Fruit fly (Drosophila melanogaster) whole organism, embryonic: Measurements from ENCODE around the gene CG14442.
A peak's percentile ranks its signal among the peaks of the same experiment; 100 is the strongest.

ENCODE experiments used
- BEAF-32 ChIP-seq: fragments of 200-800 bp; sonication (Bioruptor generic); optimal IDR thresholded peaks from 3 replicates; lab custom pipeline; 2017; ENCODE audit warnings: missing biosample characterization, missing genetic modification characterization, mild to moderate bottlenecking, moderate library complexity, missing genetic modification reagents
- CG10654 ChIP-seq: fragments of 200-800 bp; sonication (Bioruptor generic); optimal IDR thresholded peaks from 2 replicates; lab custom pipeline; 2016; ENCODE audit warnings: missing biosample characterization, missing genetic modification characterization
- CG12104 ChIP-seq: fragments of 200-800 bp; sonication (Bioruptor generic); optimal IDR thresholded peaks from 3 replicates; lab custom pipeline; 2016; ENCODE audit warnings: missing biosample characterization, missing genetic modification characterization
- CG13296 ChIP-seq: fragments of 200-800 bp; sonication (Bioruptor generic); optimal IDR thresholded peaks from 3 replicates; lab custom pipeline; 2018; ENCODE audit warnings: missing biosample characterization, mild to moderate bottlenecking, missing genetic modification characterization
- CG14965 ChIP-seq: fragments of 200-800 bp; sonication (Bioruptor generic); optimal IDR thresholded peaks from 2 replicates; lab custom pipeline; 2016; ENCODE audit warnings: missing biosample characterization, missing genetic modification characterization, borderline replicate concordance
- CG1602 ChIP-seq: fragments of 200-800 bp; sonication (Bioruptor generic); optimal IDR thresholded peaks from 3 replicates; lab custom pipeline; 2016; ENCODE audit warnings: missing biosample characterization, missing genetic modification characterization
- CG1647 ChIP-seq: fragments of 200-800 bp; sonication (Bioruptor generic); optimal IDR thresholded peaks from 3 replicates; lab custom pipeline; 2016; ENCODE audit warnings: missing biosample characterization, missing genetic modification characterization
- CG18011 ChIP-seq: fragments of 200-800 bp; sonication (Bioruptor generic); optimal IDR thresholded peaks from 2 replicates; lab custom pipeline; 2017; ENCODE audit warnings: missing biosample characterization, missing genetic modification characterization, mild to moderate bottlenecking, moderate library complexity, missing genotype
- CG31441 ChIP-seq: fragments of 200-800 bp; sonication (Bioruptor generic); IDR thresholded peaks from 2 replicates; pipeline ENCODE4 v1.3.6; 2022; ENCODE audit warnings: missing biosample characterization, missing genetic modification characterization
- CG34224 ChIP-seq: fragments of 200-800 bp; sonication (Bioruptor generic); IDR thresholded peaks from 3 replicates; pipeline ENCODE4 v1.3.6; 2022; ENCODE audit warnings: missing biosample characterization, missing genetic modification characterization; ENCODE audit not compliant: partially characterized antibody
- CG4404 ChIP-seq: fragments of 200-800 bp; sonication (Bioruptor generic); IDR thresholded peaks from 2 replicates; pipeline ENCODE4 v1.3.6; 2022; ENCODE audit warnings: missing biosample characterization, missing genetic modification characterization
- CG4617 ChIP-seq: fragments of 200-800 bp; sonication (Bioruptor generic); optimal IDR thresholded peaks from 3 replicates; lab custom pipeline; 2016; ENCODE audit warnings: missing biosample characterization, missing genetic modification characterization, borderline replicate concordance
- CG6175 ChIP-seq: fragments of 200-800 bp; sonication (Bioruptor generic); IDR thresholded peaks from 3 replicates; pipeline ENCODE4 v1.3.6; 2022; ENCODE audit warnings: missing biosample characterization, missing genetic modification characterization
- CG6813 ChIP-seq: fragments of 200-800 bp; sonication (Bioruptor generic); optimal IDR thresholded peaks from 2 replicates; lab custom pipeline; 2017; ENCODE audit warnings: missing biosample characterization, missing genetic modification characterization, mild to moderate bottlenecking, moderate library complexity, missing genetic modification reagents
- CG8089 ChIP-seq: fragments of 200-800 bp; sonication (Bioruptor generic); optimal IDR thresholded peaks from 3 replicates; lab custom pipeline; 2016; ENCODE audit warnings: missing biosample characterization, missing genetic modification characterization
- CG8281 ChIP-seq: fragments of 200-800 bp; sonication (Bioruptor generic); optimal IDR thresholded peaks from 2 replicates; lab custom pipeline; 2018; ENCODE audit warnings: missing biosample characterization, mild to moderate bottlenecking, missing genetic modification characterization, moderate library complexity
- CG8478 ChIP-seq: fragments of >200 bp; optimal IDR thresholded peaks from 2 replicates; lab custom pipeline; 2018
- CG9932 ChIP-seq: fragments of 200-800 bp; sonication (Bioruptor generic); IDR thresholded peaks from 2 replicates; pipeline ENCODE4 v1.3.6; 2022; ENCODE audit warnings: missing biosample characterization, missing genetic modification characterization
- D19A ChIP-seq: fragments of 200-800 bp; optimal IDR thresholded peaks from 3 replicates; lab custom pipeline; 2019; ENCODE audit warnings: missing biosample characterization, mild to moderate bottlenecking, missing genetic modification characterization, moderate library complexity
- Dfd ChIP-seq, 2 experiments: fragments of >200 bp; optimal IDR thresholded peaks; 2 replicates each; lab custom pipeline; 2017; ENCODE audit warnings: missing biosample characterization in 2 of 2, missing genetic modification characterization in 2 of 2
- Dip3 ChIP-seq: fragments of 200-800 bp; sonication (Bioruptor generic); optimal IDR thresholded peaks from 3 replicates; lab custom pipeline; 2016; ENCODE audit warnings: missing biosample characterization, missing genetic modification characterization
- H15 ChIP-seq: fragments of 200-800 bp; sonication (Bioruptor generic); IDR thresholded peaks from 3 replicates; pipeline ENCODE4 v1.3.6; 2022; ENCODE audit warnings: missing biosample characterization, missing genetic modification characterization
- HLHmδ ChIP-seq: fragments of 200-800 bp; sonication (Bioruptor generic); optimal IDR thresholded peaks from 2 replicates; lab custom pipeline; 2018; ENCODE audit warnings: missing biosample characterization, mild to moderate bottlenecking, missing genetic modification characterization, moderate library complexity
- HmgD ChIP-seq: fragments of 200-800 bp; sonication (Bioruptor generic); optimal IDR thresholded peaks from 3 replicates; lab custom pipeline; 2016; ENCODE audit warnings: missing biosample characterization, missing genetic modification characterization
- Hr78 ChIP-seq, 2 experiments: fragments of 200-800 bp in 1 of 2; fragments of >200 bp in 1 of 2; sonication (Bioruptor generic) in 1 of 2; optimal IDR thresholded peaks; 2 replicates each; lab custom pipeline; 2017 to 2019; ENCODE audit warnings: missing biosample characterization in 2 of 2, missing genetic modification characterization in 2 of 2, mild to moderate bottlenecking in 1 of 2, moderate library complexity in 1 of 2
- Lim3 ChIP-seq: fragments of 200-800 bp; sonication (Bioruptor generic); IDR thresholded peaks from 2 replicates; pipeline ENCODE4 v1.3.6; 2022; ENCODE audit warnings: missing biosample characterization, missing genetic modification characterization
- MTF-1 ChIP-seq: fragments of 200-800 bp; sonication (Bioruptor generic); optimal IDR thresholded peaks from 2 replicates; lab custom pipeline; 2018; ENCODE audit warnings: missing biosample characterization, mild to moderate bottlenecking, missing genetic modification characterization, borderline replicate concordance
- Mrtf ChIP-seq: fragments of 200-800 bp; sonication (Bioruptor generic); IDR thresholded peaks from 3 replicates; pipeline ENCODE4 v1.3.6; 2022; ENCODE audit warnings: missing biosample characterization, missing genetic modification characterization
- Sin3A ChIP-seq: fragments of >200 bp; optimal IDR thresholded peaks from 2 replicates; lab custom pipeline; 2018
- bigmax ChIP-seq: fragments of 200-800 bp; sonication (Bioruptor generic); optimal IDR thresholded peaks from 2 replicates; lab custom pipeline; 2018; ENCODE audit warnings: missing biosample characterization, mild to moderate bottlenecking, missing genetic modification characterization
- btn ChIP-seq: fragments of 200-800 bp; sonication (Bioruptor generic); optimal IDR thresholded peaks from 2 replicates; lab custom pipeline; 2016; ENCODE audit warnings: missing biosample characterization, missing genetic modification characterization
- chinmo ChIP-seq: fragments of 200-800 bp; sonication (Bioruptor generic); IDR thresholded peaks from 4 replicates; pipeline ENCODE4 v1.3.6; 2022; ENCODE audit warnings: missing biosample characterization, missing genetic modification characterization; ENCODE audit not compliant: partially characterized antibody
- ci ChIP-seq: fragments of 200-800 bp; sonication (Bioruptor generic); IDR thresholded peaks from 3 replicates; pipeline ENCODE4 v1.3.6; 2022; ENCODE audit warnings: missing biosample characterization, missing genetic modification characterization
- dimm ChIP-seq: fragments of 200-800 bp; sonication (Bioruptor generic); IDR thresholded peaks from 2 replicates; pipeline ENCODE4 v1.3.6; 2022; ENCODE audit warnings: missing biosample characterization, missing genetic modification characterization
- fru ChIP-seq: fragments of >200 bp; optimal IDR thresholded peaks from 2 replicates; lab custom pipeline; 2017
- her ChIP-seq: fragments of 200-800 bp; sonication (Bioruptor generic); optimal IDR thresholded peaks from 2 replicates; lab custom pipeline; 2016; ENCODE audit warnings: missing biosample characterization, missing genetic modification characterization
- kay ChIP-seq: fragments of 200-800 bp; sonication (Bioruptor generic); optimal IDR thresholded peaks from 2 replicates; lab custom pipeline; 2016; ENCODE audit warnings: missing biosample characterization, missing genetic modification characterization
- lola ChIP-seq, 3 experiments: fragments of >200 bp in 2 of 3; fragments of 200-800 bp in 1 of 3; sonication (Bioruptor generic) in 1 of 3; optimal IDR thresholded peaks; 2 replicates each; lab custom pipeline; 2017 to 2019; ENCODE audit warnings: missing biosample characterization in 3 of 3, missing genetic modification characterization in 3 of 3, mild to moderate bottlenecking in 1 of 3, moderate library complexity in 1 of 3
- lov ChIP-seq, 2 experiments: fragments of 200-800 bp in 1 of 2; fragments of >200 bp in 1 of 2; sonication (Bioruptor generic) in 1 of 2; IDR thresholded peaks in 1 of 2; optimal IDR thresholded peaks in 1 of 2; 2 replicates in 1 of 2; 3 replicates in 1 of 2; pipeline versions ENCODE4 v1.3.6 to Lab custom; 2017 to 2022; ENCODE audit warnings: missing biosample characterization in 1 of 2, missing genetic modification characterization in 1 of 2
- oc ChIP-seq: fragments of 200-800 bp; sonication (Bioruptor generic); optimal IDR thresholded peaks from 2 replicates; lab custom pipeline; 2018; ENCODE audit warnings: missing biosample characterization, mild to moderate bottlenecking, missing genetic modification characterization, moderate library complexity
- odd ChIP-seq: fragments of 200-800 bp; sonication (Bioruptor generic); optimal IDR thresholded peaks from 2 replicates; lab custom pipeline; 2017; ENCODE audit warnings: missing biosample characterization, mild to moderate bottlenecking, missing genetic modification characterization
- pum ChIP-seq: fragments of 200-800 bp; sonication (Bioruptor generic); optimal IDR thresholded peaks from 2 replicates; lab custom pipeline; 2016; ENCODE audit warnings: missing biosample characterization, missing genetic modification characterization
- repo ChIP-seq: fragments of 200-800 bp; sonication (Bioruptor generic); optimal IDR thresholded peaks from 2 replicates; lab custom pipeline; 2016; ENCODE audit warnings: missing biosample characterization, missing genetic modification characterization
- salm ChIP-seq: fragments of 200-800 bp; sonication (Bioruptor generic); optimal IDR thresholded peaks from 2 replicates; lab custom pipeline; 2018; ENCODE audit warnings: missing biosample characterization, mild to moderate bottlenecking, missing genetic modification characterization
- sc ChIP-seq, 3 experiments: fragments of >200 bp in 2 of 3; fragments of 200-800 bp in 1 of 3; sonication (Bioruptor generic) in 1 of 3; optimal IDR thresholded peaks; 2 replicates in 2 of 3; 3 replicates in 1 of 3; lab custom pipeline; 2017; ENCODE audit warnings: mild to moderate bottlenecking in 1 of 3, missing biosample characterization in 1 of 3, missing genetic modification characterization in 1 of 3, missing genetic modification reagents in 1 of 3
- sisA ChIP-seq: fragments of 200-800 bp; sonication (Bioruptor generic); IDR thresholded peaks from 2 replicates; pipeline ENCODE4 v1.3.6; 2022; ENCODE audit warnings: missing biosample characterization, missing genetic modification characterization
- tin ChIP-seq: fragments of 200-800 bp; sonication (Bioruptor generic); optimal IDR thresholded peaks from 3 replicates; lab custom pipeline; 2016; ENCODE audit warnings: missing biosample characterization, missing genetic modification characterization
- trem ChIP-seq: fragments of 200-800 bp; optimal IDR thresholded peaks from 3 replicates; lab custom pipeline; 2019; ENCODE audit warnings: missing biosample characterization, mild to moderate bottlenecking, missing genetic modification characterization, moderate library complexity
- ttk ChIP-seq: fragments of 200-800 bp; sonication (Bioruptor generic); IDR thresholded peaks from 2 replicates; pipeline ENCODE4 v2.1.2; 2022; ENCODE audit warnings: missing biosample characterization, missing genetic modification characterization

Gene CG14442

DNA sequence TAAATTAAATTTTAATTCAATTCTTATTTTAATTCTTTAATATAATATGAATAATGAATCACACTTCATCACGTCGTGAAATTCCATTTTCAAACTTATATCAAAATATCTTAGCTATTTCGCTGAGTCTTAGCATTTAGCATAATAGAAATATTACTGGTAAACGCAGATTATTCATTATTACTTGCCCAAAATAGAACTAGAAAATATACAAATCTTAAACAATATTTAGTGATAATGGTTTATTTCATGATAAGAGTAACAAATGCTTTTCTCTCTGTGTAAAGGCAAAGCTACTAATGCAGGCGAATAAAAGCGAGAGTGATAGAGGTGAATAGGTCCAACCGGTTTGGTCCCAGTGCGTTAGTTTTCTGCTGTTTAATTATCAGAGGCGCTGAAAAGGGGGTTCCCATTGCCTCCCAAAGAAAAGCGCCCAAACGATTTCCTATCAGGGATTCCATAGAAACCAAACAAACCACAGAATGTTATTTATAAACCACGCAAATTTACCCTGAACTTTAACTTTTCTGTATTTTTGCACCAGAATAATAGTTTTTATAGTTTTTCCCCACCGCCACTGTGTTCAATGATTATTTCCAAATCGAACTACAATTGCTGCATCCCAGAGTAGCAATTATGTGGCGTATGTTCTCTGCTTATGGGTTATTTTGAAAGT lies 31.8 kb downstream of the CG14442 start (continued):
- TF ChIP-seq CG4404 (GFP tag; lab: Robert Waterston, UW) (0 out of 2 replicates have a peak, but pooled peaks have one; percentile 19), CG8089 (GFP tag; lab: Kevin White, UChicago) (no peak), Dip3 (GFP tag; lab: Kevin White, UChicago) (peak; percentile 5), CG1647 (no peak), ci (GFP tag; lab: Robert Waterston, UW) (no peak), oc (tag; lab: Kevin White, UChicago) (peak; percentile 9), chinmo (GFP tag; lab: Robert Waterston, UW) (no peak), Lim3 (GFP tag; lab: Robert Waterston, UW) (no peak), btn (GFP tag; lab: Kevin White, UChicago) (no peak), Dfd (GFP tag; optimal IDR thresholded peaks at IDR 0.05; lab: Kevin White, UChicago) (no peak), sc (optimal IDR thresholded peaks at IDR 0.05; lab: Kevin White, UChicago) (no peak), sc (GFP tag; optimal IDR thresholded peaks at IDR 0.05; lab: Kevin White, UChicago) (no peak), CG10654 (GFP tag; lab: Kevin White, UChicago) (peak; percentile 22), odd (GFP tag; lab: Kevin White, UChicago) (no peak), fru (lab: Kevin White, UChicago) (no peak), CG8281 (tag; lab: Kevin White, UChicago) (no peak), Hr78 (GFP tag; optimal IDR thresholded peaks at IDR 0.05; lab: Kevin White, UChicago) (peak in 1 of 2 experiments; percentile 46), pum (GFP tag; lab: Kevin White, UChicago) (peak; percentile 1), CG1602 (no peak), CG9932 (GFP tag; lab: Robert Waterston, UW) (peak; percentile 58; the same call in 1 of the 2 replicates), CG13296 (peak; percentile 33), H15 (GFP tag; lab: Robert Waterston, UW) (no peak), trem (no peak), salm (no peak), CG34224 (no peak), kay (GFP tag; lab: Kevin White, UChicago) (no peak), lola (GFP tag; optimal IDR thresholded peaks at IDR 0.05; lab: Kevin White, UChicago) (no peak), CG4617 (GFP tag; lab: Kevin White, UChicago) (no peak), sisA (GFP tag; lab: Robert Waterston, UW) (peak; percentile 49), CG8478 (no peak), lov (optimal IDR thresholded peaks at IDR 0.05; lab: Kevin White, UChicago) (no peak), lov (GFP tag; IDR thresholded peaks at IDR 0.05; lab: Robert Waterston, UW) (no peak), CG18011 (no peak), her (peak; percentile 51), CG6813 (GFP tag; lab: Kevin White, UChicago) (no peak), CG12104 (GFP tag; lab: Kevin White, UChicago) (no peak), BEAF-32 (GFP tag; lab: Kevin White, UChicago) (no peak), ttk (peak; percentile 35; the same call in 1 of the 2 replicates), D19A (tag; lab: Kevin White, UChicago) (no peak), CG31441 (GFP tag; lab: Robert Waterston, UW) (peak; percentile 46), CG6175 (GFP tag; lab: Robert Waterston, UW) (no peak), HmgD (GFP tag; lab: Kevin White, UChicago) (no peak), Sin3A (lab: Kevin White, UChicago) (no peak), CG14965 (GFP tag; lab: Kevin White, UChicago) (no peak), MTF-1 (GFP tag; lab: Kevin White, UChicago) (no peak), tin (GFP tag; lab: Kevin White, UChicago) (peak; percentile 11), dimm (no peak), HLHmδ (GFP tag; lab: Kevin White, UChicago) (no peak), repo (GFP tag; lab: Kevin White, UChicago) (no peak), bigmax (no peak), Mrtf (GFP tag; lab: Robert Waterston, UW) (0 out of 3 replicates have a peak, but pooled peaks have one; percentile 32)
